Worm (Caenorhabditis elegans) whole organism, young adult: ENCODE results near the gene ftt-2.

ENCODE experiments used
- B0261.1 ChIP-seq: sonication (generic microtip); optimal IDR thresholded peaks from 2 replicates; lab custom pipeline; 2016; ENCODE audit warnings: mild to moderate bottlenecking, missing genetic modification characterization, moderate library complexity, missing compliant biosample characterization
- C17E4.6 ChIP-seq: fragments of 200-800 bp; sonication (Bioruptor generic); IDR thresholded peaks from 2 replicates; pipeline ENCODE4 v1.3.6; 2022; ENCODE audit warnings: missing genetic modification reagents, missing genetic modification characterization, missing compliant biosample characterization
- D2030.7 ChIP-seq: fragments of 200-800 bp; sonication (Bioruptor generic); IDR thresholded peaks from 2 replicates; pipeline ENCODE4 v1.3.6; 2022; ENCODE audit warnings: missing genetic modification reagents, missing genetic modification characterization, missing compliant biosample characterization
- F22D6.2 ChIP-seq: sonication (generic microtip); optimal IDR thresholded peaks from 2 replicates; lab custom pipeline; 2016; ENCODE audit warnings: mild to moderate bottlenecking, missing genetic modification characterization, missing compliant biosample characterization
- F23B12.7 ChIP-seq: sonication (generic microtip); optimal IDR thresholded peaks from 2 replicates; lab custom pipeline; 2017; ENCODE audit warnings: missing genetic modification characterization, mild to moderate bottlenecking, missing compliant biosample characterization, antibody characterized with exemption, moderate library complexity; ENCODE audit not compliant: insufficient read depth
- F33H1.4 ChIP-seq: fragments of 200-800 bp; sonication (Bioruptor generic); IDR thresholded peaks from 2 replicates; pipeline ENCODE4 v1.3.6; 2022; ENCODE audit warnings: missing genetic modification reagents, missing genetic modification characterization, missing compliant biosample characterization
- F37B4.10 ChIP-seq: fragments of 200-800 bp; sonication (Bioruptor generic); IDR thresholded peaks from 2 replicates; pipeline ENCODE4 v1.3.6; 2022; ENCODE audit warnings: missing genetic modification characterization, missing compliant biosample characterization
- F39B2.1 ChIP-seq: fragments of 200-800 bp; sonication (Bioruptor generic); IDR thresholded peaks from 2 replicates; pipeline ENCODE4 v1.3.6; 2022; ENCODE audit warnings: missing genetic modification reagents, missing genetic modification characterization, missing compliant biosample characterization
- F49E8.2 ChIP-seq: sonication (generic microtip); optimal IDR thresholded peaks from 3 replicates; lab custom pipeline; 2017; ENCODE audit warnings: missing genetic modification characterization, mild to moderate bottlenecking, missing compliant biosample characterization, antibody characterized with exemption, moderate library complexity; ENCODE audit not compliant: insufficient read depth
- F52B5.7 ChIP-seq: sonication (generic microtip); optimal IDR thresholded peaks from 2 replicates; lab custom pipeline; 2016; ENCODE audit warnings: mild to moderate bottlenecking, missing genetic modification characterization, missing compliant biosample characterization
- K11D2.4 ChIP-seq: fragments of 200-800 bp; sonication (Bioruptor generic); IDR thresholded peaks from 2 replicates; pipeline ENCODE4 v1.3.6; 2022; ENCODE audit warnings: missing genetic modification reagents, missing genetic modification characterization, missing compliant biosample characterization
- T07F8.4 ChIP-seq: sonication (generic microtip); optimal IDR thresholded peaks from 2 replicates; lab custom pipeline; 2016; ENCODE audit warnings: mild to moderate bottlenecking, missing genetic modification characterization, moderate library complexity, missing compliant biosample characterization
- T26A5.8 ChIP-seq: sonication (generic microtip); optimal IDR thresholded peaks from 2 replicates; lab custom pipeline; 2016; ENCODE audit warnings: missing genetic modification characterization, missing compliant biosample characterization
- Y67H2A.10 ChIP-seq: fragments of 200-800 bp; sonication (Bioruptor generic); conservative IDR thresholded peaks from 2 replicates; pipeline ENCODE4 v1.3.6; 2022; ENCODE audit warnings: missing genetic modification reagents, missing genetic modification characterization, missing compliant biosample characterization
- akir-1 ChIP-seq: fragments of 200-800 bp; sonication (Bioruptor generic); optimal IDR thresholded peaks from 2 replicates; lab custom pipeline; 2018; ENCODE audit warnings: mild to moderate bottlenecking, missing genetic modification characterization, moderate library complexity, missing compliant biosample characterization
- aptf-3 ChIP-seq: fragments of 200-800 bp; sonication (Bioruptor generic); IDR thresholded peaks from 2 replicates; pipeline ENCODE4 v1.3.6; 2022; ENCODE audit warnings: missing genetic modification characterization, missing compliant biosample characterization
- atf-7 ChIP-seq: sonication (generic microtip); optimal IDR thresholded peaks from 2 replicates; lab custom pipeline; 2017; ENCODE audit warnings: mild to moderate bottlenecking, missing genetic modification characterization, missing compliant biosample characterization
- athp-1 ChIP-seq: sonication (generic microtip); optimal IDR thresholded peaks from 2 replicates; lab custom pipeline; 2017; ENCODE audit warnings: mild to moderate bottlenecking, missing genetic modification characterization, missing compliant biosample characterization
- attf-5 ChIP-seq: fragments of 200-800 bp; sonication (Bioruptor generic); optimal IDR thresholded peaks from 2 replicates; lab custom pipeline; 2018; ENCODE audit warnings: mild to moderate bottlenecking, missing genetic modification characterization, missing compliant biosample characterization
- bed-2 ChIP-seq: fragments of 200-800 bp; sonication (Bioruptor generic); IDR thresholded peaks from 2 replicates; pipeline ENCODE4 v1.3.6; 2022; ENCODE audit warnings: missing genetic modification reagents, missing genetic modification characterization, missing compliant biosample characterization
- ceh-40 ChIP-seq: fragments of 200-800 bp; sonication (Bioruptor generic); IDR thresholded peaks from 2 replicates; pipeline ENCODE4 v1.3.6; 2022; ENCODE audit warnings: missing genetic modification characterization, missing compliant biosample characterization
- chd-7 ChIP-seq: sonication (generic microtip); optimal IDR thresholded peaks from 2 replicates; lab custom pipeline; 2016; ENCODE audit warnings: mild to moderate bottlenecking, missing genetic modification characterization, moderate library complexity, missing compliant biosample characterization
- die-1 ChIP-seq: sonication (generic microtip); optimal IDR thresholded peaks from 2 replicates; lab custom pipeline; 2016; ENCODE audit warnings: missing genotype, mild to moderate bottlenecking, missing genetic modification characterization, missing compliant biosample characterization
- dpl-1 ChIP-seq: fragments of 150-350 bp; optimal IDR thresholded peaks from 2 replicates; lab custom pipeline; 2014; ENCODE audit warnings: missing biosample characterization, missing genetic modification reagents, missing genetic modification characterization
- efl-1 ChIP-seq: fragments of 150-350 bp; optimal IDR thresholded peaks from 2 replicates; lab custom pipeline; 2014; ENCODE audit warnings: missing biosample characterization, missing genetic modification reagents, missing genetic modification characterization
- egrh-3 ChIP-seq: fragments of 200-800 bp; sonication (Bioruptor generic); IDR thresholded peaks from 2 replicates; pipeline ENCODE4 v1.3.6; 2022; ENCODE audit warnings: missing genetic modification reagents, missing genetic modification characterization, missing compliant biosample characterization
- ekl-4 ChIP-seq: fragments of 200-800 bp; sonication (Bioruptor generic); IDR thresholded peaks from 2 replicates; pipeline ENCODE4 v1.3.6; 2022; ENCODE audit warnings: missing genetic modification reagents, missing genetic modification characterization, missing compliant biosample characterization
- fkh-3 ChIP-seq: sonication (generic microtip); optimal IDR thresholded peaks from 2 replicates; lab custom pipeline; 2016; ENCODE audit warnings: mild to moderate bottlenecking, missing genetic modification characterization, missing compliant biosample characterization
- gei-17 ChIP-seq: fragments of 200-800 bp; sonication (Bioruptor generic); optimal IDR thresholded peaks from 2 replicates; lab custom pipeline; 2018; ENCODE audit warnings: mild to moderate bottlenecking, missing genetic modification characterization, missing compliant biosample characterization
- hlh-26 ChIP-seq: fragments of 200-800 bp; sonication (Bioruptor generic); conservative IDR thresholded peaks from 2 replicates; pipeline ENCODE4 v1.3.6; 2022; ENCODE audit warnings: missing genetic modification reagents, missing genetic modification characterization, missing compliant biosample characterization
- hmg-1.2 ChIP-seq: fragments of 200-800 bp; sonication (Bioruptor generic); IDR thresholded peaks from 2 replicates; pipeline ENCODE4 v1.3.6; 2022; ENCODE audit warnings: missing genetic modification reagents, missing genetic modification characterization, missing compliant biosample characterization
- hmg-20 ChIP-seq: fragments of 200-800 bp; sonication (Bioruptor generic); IDR thresholded peaks from 2 replicates; pipeline ENCODE4 v1.3.6; 2022; ENCODE audit warnings: missing genetic modification reagents, missing genetic modification characterization, missing compliant biosample characterization
- hrde-1 ChIP-seq: sonication (generic microtip); optimal IDR thresholded peaks from 2 replicates; lab custom pipeline; 2016; ENCODE audit warnings: missing genetic modification characterization, mild to moderate bottlenecking, missing compliant biosample characterization, moderate library complexity, missing genotype, missing genetic modification reagents, borderline replicate concordance
- lag-1 ChIP-seq: fragments of 200-800 bp; sonication (Bioruptor generic); IDR thresholded peaks from 2 replicates; pipeline ENCODE4 v1.3.6; 2022; ENCODE audit warnings: missing genetic modification reagents, missing genetic modification characterization, missing compliant biosample characterization
- let-526 ChIP-seq: fragments of 200-800 bp; sonication (Bioruptor generic); IDR thresholded peaks from 2 replicates; pipeline ENCODE4 v1.3.6; 2022; ENCODE audit warnings: missing genetic modification reagents, missing genetic modification characterization, missing compliant biosample characterization
- lin-26 ChIP-seq: fragments of 200-800 bp; sonication (Bioruptor generic); IDR thresholded peaks from 2 replicates; pipeline ENCODE4 v1.3.6; 2022; ENCODE audit warnings: missing genetic modification reagents, missing genetic modification characterization, missing compliant biosample characterization
- lsl-1 ChIP-seq: fragments of 200-800 bp; sonication (Bioruptor generic); optimal IDR thresholded peaks from 2 replicates; lab custom pipeline; 2018; ENCODE audit warnings: mild to moderate bottlenecking, missing genetic modification characterization, moderate library complexity, missing compliant biosample characterization
- madf-10 ChIP-seq: sonication (generic microtip); optimal IDR thresholded peaks from 2 replicates; lab custom pipeline; 2016; ENCODE audit warnings: mild to moderate bottlenecking, missing genetic modification characterization, missing compliant biosample characterization
- nfya-1 ChIP-seq: sonication (generic microtip); optimal IDR thresholded peaks from 2 replicates; lab custom pipeline; 2017; ENCODE audit warnings: antibody characterized with exemption, missing compliant biosample characterization, missing genetic modification characterization, borderline replicate concordance; ENCODE audit not compliant: insufficient read depth
- nhr-120 ChIP-seq: fragments of 200-800 bp; sonication (Bioruptor generic); IDR thresholded peaks from 2 replicates; pipeline ENCODE4 v1.3.6; 2022; ENCODE audit warnings: missing genetic modification characterization, missing compliant biosample characterization
- nhr-80 ChIP-seq: sonication (generic microtip); optimal IDR thresholded peaks from 2 replicates; lab custom pipeline; 2016; ENCODE audit warnings: missing genetic modification characterization, missing compliant biosample characterization
- pha-4 ChIP-seq: fragments of 150-350 bp; sonication (generic microtip); optimal IDR thresholded peaks from 2 replicates; lab custom pipeline; 2014; ENCODE audit warnings: missing biosample characterization, missing genetic modification reagents, missing genetic modification characterization
- sdz-38 ChIP-seq: sonication (generic microtip); optimal IDR thresholded peaks from 2 replicates; lab custom pipeline; 2016; ENCODE audit warnings: missing genotype, missing genetic modification characterization, missing compliant biosample characterization
- snpc-1.3 ChIP-seq: sonication (generic microtip); optimal IDR thresholded peaks from 2 replicates; lab custom pipeline; 2017; ENCODE audit warnings: missing genetic modification characterization, mild to moderate bottlenecking, missing compliant biosample characterization, antibody characterized with exemption, moderate library complexity, missing genotype, missing genetic modification reagents; ENCODE audit not compliant: insufficient read depth
- tbx-9 ChIP-seq: sonication (generic microtip); optimal IDR thresholded peaks from 2 replicates; lab custom pipeline; 2016; ENCODE audit warnings: borderline replicate concordance, missing genetic modification characterization, inconsistent platforms, missing compliant biosample characterization
- unc-130 ChIP-seq: sonication (generic microtip); optimal IDR thresholded peaks from 2 replicates; lab custom pipeline; 2016; ENCODE audit warnings: missing genetic modification reagents, missing genetic modification characterization, missing compliant biosample characterization
- unc-62 ChIP-seq: fragments of 150-350 bp; optimal IDR thresholded peaks from 2 replicates; lab custom pipeline; 2014; ENCODE audit warnings: missing biosample characterization, missing genetic modification reagents, missing genetic modification characterization
- zim-3 ChIP-seq: sonication (generic microtip); optimal IDR thresholded peaks from 2 replicates; lab custom pipeline; 2017; ENCODE audit warnings: mild to moderate bottlenecking, missing genetic modification characterization, moderate library complexity, missing compliant biosample characterization
- ztf-25 ChIP-seq: fragments of 200-800 bp; sonication (Bioruptor generic); IDR thresholded peaks from 2 replicates; pipeline ENCODE4 v1.3.6; 2022; ENCODE audit warnings: missing genetic modification reagents, missing genetic modification characterization, missing compliant biosample characterization

The ftt-2 gene

ce11 chrX:11645517-11645916, 40.3 kb upstream of the ftt-2 start (continued):
- no peak for TF ChIP-seq pha-4 (tag; lab: Kevin White, UChicago)
- 0 out of 2 replicates have a peak, but pooled peaks have one; percentile 5 for TF ChIP-seq hmg-20 (GFP tag; lab: Robert Waterston, UW)
- peak; percentile 39 for TF ChIP-seq zim-3 (tag; lab: Kevin White, UChicago)
- TF ChIP-seq hrde-1 (tag; lab: Kevin White, UChicago) = peak; percentile 9
- TF ChIP-seq Y67H2A.10 = 0 out of 2 replicates have a peak, but pooled peaks have one; percentile 41
- TF ChIP-seq C17E4.6 (GFP tag; lab: Robert Waterston, UW) = no peak
- peak; percentile 17 for TF ChIP-seq atf-7
- 0 out of 2 replicates have a peak, but pooled peaks have one; percentile 24 for TF ChIP-seq ceh-40 (GFP tag; lab: Robert Waterston, UW)
- TF ChIP-seq gei-17 = no peak
- TF ChIP-seq snpc-1.3 (tag; lab: Kevin White, UChicago) = peak; percentile 49
- TF ChIP-seq dpl-1 (GFP tag; lab: Kevin White, UChicago) = no peak
- TF ChIP-seq F39B2.1 (GFP tag; lab: Robert Waterston, UW) = no peak
- no peak for TF ChIP-seq let-526 (GFP tag; lab: Robert Waterston, UW)
- no peak for TF ChIP-seq F49E8.2 (tag; lab: Kevin White, UChicago)
- peak; percentile 11 for TF ChIP-seq unc-130 (GFP tag; lab: Kevin White, UChicago)
- peak; percentile 32 for TF ChIP-seq madf-10 (tag; lab: Kevin White, UChicago)
- TF ChIP-seq egrh-3 (GFP tag; lab: Robert Waterston, UW) = 0 out of 2 replicates have a peak, but pooled peaks have one; percentile 18
- TF ChIP-seq die-1 (tag; lab: Kevin White, UChicago) = peak; percentile 74
- TF ChIP-seq F22D6.2 = no peak
- TF ChIP-seq athp-1 (tag; lab: Kevin White, UChicago) = peak; percentile 4
- peak; percentile 0 for TF ChIP-seq chd-7
- TF ChIP-seq F52B5.7 = no peak
- no peak for TF ChIP-seq lag-1 (GFP tag; lab: Robert Waterston, UW)
- TF ChIP-seq efl-1 = no peak
- no peak for TF ChIP-seq ekl-4 (GFP tag; lab: Robert Waterston, UW)
- no peak for TF ChIP-seq bed-2 (GFP tag; lab: Robert Waterston, UW)
- no peak for TF ChIP-seq aptf-3 (GFP tag; lab: Robert Waterston, UW)
- TF ChIP-seq T07F8.4 (tag; lab: Kevin White, UChicago) = no peak
- TF ChIP-seq nfya-1 (tag; lab: Kevin White, UChicago) = no peak
- peak; percentile 72 for TF ChIP-seq B0261.1 (tag; lab: Kevin White, UChicago)
- no peak for TF ChIP-seq unc-62
- TF ChIP-seq akir-1 (GFP tag; lab: Kevin White, UChicago) = no peak
- 0 out of 2 replicates have a peak, but pooled peaks have one; percentile 45 for TF ChIP-seq K11D2.4 (GFP tag; lab: Robert Waterston, UW)
- TF ChIP-seq F37B4.10 (GFP tag; lab: Robert Waterston, UW) = no peak
- no peak for TF ChIP-seq fkh-3 (tag; lab: Kevin White, UChicago)
- TF ChIP-seq tbx-9 (tag; lab: Kevin White, UChicago) = no peak
- TF ChIP-seq ztf-25 = 0 out of 2 replicates have a peak, but pooled peaks have one; percentile 58
- TF ChIP-seq sdz-38 (tag; lab: Kevin White, UChicago) = no peak
- TF ChIP-seq T26A5.8 (tag; lab: Kevin White, UChicago) = no peak
- TF ChIP-seq hmg-1.2 = peak; percentile 55
- TF ChIP-seq nhr-80 = peak; percentile 28
- TF ChIP-seq D2030.7 (GFP tag; lab: Robert Waterston, UW) = peak; percentile 60; the same call in 1 of the 2 replicates
- TF ChIP-seq lin-26 = peak; percentile 94
- no peak for TF ChIP-seq F33H1.4 (GFP tag; lab: Robert Waterston, UW)
- no peak for TF ChIP-seq lsl-1 (GFP tag; lab: Kevin White, UChicago)
- peak; percentile 45 for TF ChIP-seq attf-5
- TF ChIP-seq F23B12.7 = peak; percentile 70
- TF ChIP-seq hlh-26 = no peak
- TF ChIP-seq nhr-120 (GFP tag; lab: Robert Waterston, UW) = no peak
